Worm (Caenorhabditis elegans): ENCODE data around the gene ced-4.
A peak's percentile ranks its signal among the peaks of the same experiment; 100 is the strongest.

Gene ced-4

DNA sequence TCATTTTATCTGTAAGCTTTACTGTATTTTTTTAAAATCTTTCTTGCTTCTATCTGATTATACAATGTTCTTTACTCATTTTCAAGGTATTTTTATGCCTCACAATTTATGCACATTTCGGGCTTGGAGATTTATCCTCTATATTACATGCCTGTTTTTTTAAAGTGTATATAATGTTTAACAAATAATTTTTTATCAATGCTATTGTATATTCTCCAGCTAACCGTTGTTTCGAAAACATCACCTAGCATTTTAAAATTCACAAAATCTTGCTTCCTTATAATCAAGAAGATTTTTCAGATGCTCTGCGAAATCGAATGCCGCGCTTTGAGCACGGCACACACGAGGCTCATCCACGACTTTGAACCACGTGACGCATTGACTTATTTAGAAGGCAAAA is at the start of gene ced-4:
TSS of gene ced-4 (plus strand) at position 301 of the 400 bp plus-strand sequence.
- TF ChIP-seq nhr-12 (tag; optimal IDR thresholded peaks at IDR 0.05) (no peak), skn-1 (tag; optimal IDR thresholded peaks at IDR 0.05) (no peak), nhr-25 (tag; optimal IDR thresholded peaks at IDR 0.05) (no peak), nhr-23 (tag; optimal IDR thresholded peaks at IDR 0.05) (no peak), nhr-237 (tag; optimal IDR thresholded peaks at IDR 0.05) (no peak), snpc-4 (tag; optimal IDR thresholded peaks at IDR 0.05) (no peak), zag-1 (tag; optimal IDR thresholded peaks at IDR 0.05) (no peak), F13H6.1 (tag; optimal IDR thresholded peaks at IDR 0.05) (no peak), elt-3 (tag; optimal IDR thresholded peaks at IDR 0.05) (no peak), lin-11 (tag; optimal IDR thresholded peaks at IDR 0.05) (no peak), ztf-1 (GFP tag; conservative IDR thresholded peaks at IDR 0.05) (no peak), nhr-6 (tag; optimal IDR thresholded peaks at IDR 0.05) (no peak), egl-27 (tag; optimal IDR thresholded peaks at IDR 0.05) (no peak), fos-1 (tag; optimal IDR thresholded peaks at IDR 0.05) (no peak), sma-9 (GFP tag; optimal IDR thresholded peaks at IDR 0.05) (no peak), sma-9 (tag; optimal IDR thresholded peaks at IDR 0.05) (no peak), ZK546.5 (tag; optimal IDR thresholded peaks at IDR 0.05) (no peak), nhr-21 (tag; optimal IDR thresholded peaks at IDR 0.05) (no peak), ceh-16 (tag; optimal IDR thresholded peaks at IDR 0.05) (no peak), C34F6.9 (tag; optimal IDR thresholded peaks at IDR 0.05) (no peak), alr-1 (tag; optimal IDR thresholded peaks at IDR 0.05) (no peak)

DNA sequence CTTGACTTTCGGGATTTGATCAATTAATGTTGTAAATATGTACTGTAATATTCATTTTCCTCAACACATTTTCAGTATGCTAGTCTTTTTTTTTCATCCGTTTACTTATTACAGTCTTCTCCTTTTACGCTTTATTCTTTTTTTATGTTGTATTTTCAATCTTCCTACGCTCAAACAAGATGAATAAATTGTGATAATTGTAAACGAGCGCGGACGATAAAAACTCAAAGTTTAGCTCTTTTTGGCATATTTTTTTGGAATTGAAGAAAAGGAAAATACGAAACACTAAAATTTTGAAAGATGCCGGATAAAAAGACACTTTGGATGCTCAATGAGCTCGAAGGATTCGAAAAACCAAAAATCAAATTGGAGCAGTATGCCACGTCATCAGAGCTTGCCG is 49.4 kb upstream of the ced-4 start, which contains the start of gene metl-5:
TSS of gene metl-5 (plus strand) at position 301 of the 400 bp plus-strand sequence.
- TF ChIP-seq mbf-1 (tag; optimal IDR thresholded peaks at IDR 0.05) (no peak), ama-1 (optimal IDR thresholded peaks at IDR 0.05) (no peak)

DNA sequence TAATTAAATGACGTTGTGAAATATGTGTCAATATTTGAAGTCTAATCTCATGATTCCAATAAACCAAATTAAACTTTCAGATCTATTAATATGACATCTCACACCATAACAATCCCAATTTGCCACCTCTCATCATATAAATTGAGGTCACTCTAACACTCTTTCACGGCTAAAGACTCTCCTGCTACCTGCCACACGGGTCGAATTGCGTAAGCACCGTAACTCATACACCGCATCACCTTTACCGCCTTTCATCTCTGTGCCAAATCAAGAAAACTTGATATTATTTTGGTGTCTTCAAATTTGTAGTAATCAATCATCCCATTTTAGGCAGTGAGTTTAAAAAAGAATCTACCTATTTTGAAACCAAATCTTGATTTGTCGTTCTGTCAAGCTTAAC is 45.8 kb upstream of the ced-4 start:
- TF ChIP-seq lin-11 (tag; optimal IDR thresholded peaks at IDR 0.05) (no peak), alr-1 (tag; optimal IDR thresholded peaks at IDR 0.05) (no peak), nhr-10 (tag; optimal IDR thresholded peaks at IDR 0.05) (no peak), nhr-129 (tag; optimal IDR thresholded peaks at IDR 0.05) (no peak), ceh-16 (tag; optimal IDR thresholded peaks at IDR 0.05) (no peak), mdl-1 (tag; optimal IDR thresholded peaks at IDR 0.05) (no peak)

DNA sequence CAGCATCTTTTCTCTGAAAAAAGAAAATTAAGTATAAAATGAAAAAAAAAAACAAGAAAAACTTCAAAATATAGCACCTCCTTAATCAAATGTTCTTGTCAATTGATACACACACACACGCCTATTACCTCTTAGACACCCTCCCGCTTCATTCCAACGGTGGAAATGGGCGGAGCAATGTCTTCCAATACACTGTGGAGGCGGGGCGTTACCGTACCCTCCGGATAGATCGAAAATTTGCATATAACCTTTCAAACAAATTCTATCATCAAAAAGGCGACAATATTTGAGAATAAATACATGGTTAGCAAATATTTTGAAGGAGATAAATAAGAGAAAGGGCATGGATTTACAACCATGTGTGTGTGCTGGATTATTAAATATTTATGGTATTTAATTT is 44.0 kb upstream of the ced-4 start:
- TF ChIP-seq C34F6.9 (tag; optimal IDR thresholded peaks at IDR 0.05) (no peak), egl-27 (tag; optimal IDR thresholded peaks at IDR 0.05) (no peak), lsy-2 (tag; optimal IDR thresholded peaks at IDR 0.05) (peak in 1 of 2 experiments; percentile 63), nhr-21 (tag; optimal IDR thresholded peaks at IDR 0.05) (no peak)

- TF ChIP-seq nhr-10 (tag; optimal IDR thresholded peaks at IDR 0.05) = no peak
- no peak for TF ChIP-seq nhr-21 (tag; optimal IDR thresholded peaks at IDR 0.05)
- no peak for TF ChIP-seq Y55F3AM.14 (GFP tag; optimal IDR thresholded peaks at IDR 0.05)
- TF ChIP-seq aly-2 (tag; optimal IDR thresholded peaks at IDR 0.05) = no peak
- no peak for TF ChIP-seq fos-1 (tag; optimal IDR thresholded peaks at IDR 0.05)
- TF ChIP-seq ZK546.5 (tag; optimal IDR thresholded peaks at IDR 0.05) = no peak
- TF ChIP-seq ceh-16 (tag; optimal IDR thresholded peaks at IDR 0.05) = no peak
- no peak for TF ChIP-seq sma-9 (GFP tag; optimal IDR thresholded peaks at IDR 0.05)
- no peak for TF ChIP-seq sma-9 (tag; optimal IDR thresholded peaks at IDR 0.05)
- TF ChIP-seq sem-4 (tag; optimal IDR thresholded peaks at IDR 0.05) = no peak
- TF ChIP-seq unc-55 (GFP tag; optimal IDR thresholded peaks at IDR 0.05) = no peak
- TF ChIP-seq nhr-237 (tag; optimal IDR thresholded peaks at IDR 0.05) = no peak
- no peak for TF ChIP-seq lin-13 (GFP tag; optimal IDR thresholded peaks at IDR 0.05)
- no peak for TF ChIP-seq elt-1 (tag; optimal IDR thresholded peaks at IDR 0.05)
- no peak for TF ChIP-seq alr-1 (tag; optimal IDR thresholded peaks at IDR 0.05)
- TF ChIP-seq lin-39 (tag; optimal IDR thresholded peaks at IDR 0.05) = no peak
- no peak for TF ChIP-seq R02D3.7 (tag; optimal IDR thresholded peaks at IDR 0.05)
- no peak for TF ChIP-seq mab-5 (tag; optimal IDR thresholded peaks at IDR 0.05)
- no peak for TF ChIP-seq lin-11 (tag; optimal IDR thresholded peaks at IDR 0.05)
- no peak for TF ChIP-seq skn-1 (tag; optimal IDR thresholded peaks at IDR 0.05)
Observed at ce11 chrIII:4809526-4810153, 42.5 kb upstream of the ced-4 start, which contains the start of gene pal-1. pal-1 (minus strand) TSS chrIII:4809576.
